Worm (Caenorhabditis elegans): ENCODE data around the gene ppk-2.

DNA sequence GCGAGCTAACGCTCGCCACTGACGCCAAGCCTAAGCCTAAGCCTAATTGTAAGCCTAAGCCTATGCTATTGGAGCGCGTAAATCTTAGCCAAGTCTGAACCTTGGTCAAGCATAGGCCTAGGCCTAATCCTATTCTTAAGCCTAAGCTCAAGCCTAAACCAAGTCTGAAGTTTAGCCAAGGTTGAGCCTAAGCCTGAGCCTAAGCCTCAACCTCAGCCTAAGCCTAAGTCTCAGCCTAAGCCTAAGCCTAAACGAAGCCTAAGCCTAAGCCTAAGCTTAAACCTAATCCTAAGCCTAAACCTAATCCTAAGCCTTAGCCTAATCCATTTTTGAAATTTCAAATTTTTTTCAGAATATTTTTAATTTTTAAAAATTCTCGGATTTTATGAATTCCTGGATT lies 42.0 kb upstream of the ppk-2 start:
- no peak for TF ChIP-seq nhr-11 (tag; optimal IDR thresholded peaks at IDR 0.05)
- no peak for TF ChIP-seq lin-39 (tag; optimal IDR thresholded peaks at IDR 0.05)
- TF ChIP-seq nhr-237 (tag; optimal IDR thresholded peaks at IDR 0.05) = no peak
- TF ChIP-seq pax-3 (tag; optimal IDR thresholded peaks at IDR 0.05) = no peak
- no peak for TF ChIP-seq efl-1 (optimal IDR thresholded peaks at IDR 0.05)
- TF ChIP-seq efl-1 (GFP tag; optimal IDR thresholded peaks at IDR 0.05 in 1 of 2) = no peak
- TF ChIP-seq pqm-1 (tag; optimal IDR thresholded peaks at IDR 0.05) = no peak
- no peak for TF ChIP-seq tbx-2 (tag; optimal IDR thresholded peaks at IDR 0.05)
- TF ChIP-seq nhr-12 (tag; optimal IDR thresholded peaks at IDR 0.05) = no peak
- no peak for TF ChIP-seq ama-1 (optimal IDR thresholded peaks at IDR 0.05)
- no peak for TF ChIP-seq skn-1 (tag; optimal IDR thresholded peaks at IDR 0.05)
- no peak for TF ChIP-seq elt-3 (tag; optimal IDR thresholded peaks at IDR 0.05)

Data from whole organism, L1 larva.